Worm (Caenorhabditis elegans): ENCODE data around the gene srt-65.

DNA sequence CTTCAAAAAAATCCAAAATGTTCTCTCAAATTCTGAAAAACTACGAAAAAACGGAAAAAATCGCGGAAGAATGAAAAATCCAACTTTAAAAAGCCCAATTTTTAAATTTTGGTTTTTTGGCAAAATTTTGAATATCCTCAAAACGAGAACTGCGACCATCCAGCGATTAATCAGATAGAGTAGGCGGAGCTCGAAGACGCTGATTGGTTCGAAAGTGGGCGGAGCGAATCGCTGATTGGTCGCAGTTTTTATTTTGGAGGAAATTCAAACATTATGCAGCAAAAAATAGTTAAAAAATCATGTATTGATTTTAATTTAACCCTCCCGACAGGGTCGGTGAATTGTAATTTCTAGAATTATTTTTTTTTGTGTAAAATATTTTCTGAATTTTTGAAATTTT lies 40.9 kb upstream of the srt-65 start:
- TF ChIP-seq nhr-237 (tag; optimal IDR thresholded peaks at IDR 0.05), result no peak
- no peak for TF ChIP-seq lsy-2 (tag; optimal IDR thresholded peaks at IDR 0.05)
- no peak for TF ChIP-seq nhr-28 (tag; optimal IDR thresholded peaks at IDR 0.05)
- no peak for TF ChIP-seq unc-39 (tag; optimal IDR thresholded peaks at IDR 0.05)
- TF ChIP-seq blmp-1 (tag; optimal IDR thresholded peaks at IDR 0.05), result no peak
- TF ChIP-seq ztf-11 (tag; optimal IDR thresholded peaks at IDR 0.05), result no peak
- no peak for TF ChIP-seq ceh-43 (GFP tag; optimal IDR thresholded peaks at IDR 0.05)
- TF ChIP-seq cnd-1 (tag; optimal IDR thresholded peaks at IDR 0.05), result no peak
- TF ChIP-seq snpc-4 (tag; optimal IDR thresholded peaks at IDR 0.05), result no peak
- no peak for TF ChIP-seq mab-5 (tag; optimal IDR thresholded peaks at IDR 0.05)
- no peak for TF ChIP-seq elt-1 (tag; optimal IDR thresholded peaks at IDR 0.05; ENCODE audit: borderline replicate concordance, insufficient read depth)
- no peak for TF ChIP-seq tbx-8 (GFP tag; optimal IDR thresholded peaks at IDR 0.05)
- TF ChIP-seq M03D4.4 (tag; optimal IDR thresholded peaks at IDR 0.05), result no peak
